Fruit fly (Drosophila melanogaster): ENCODE measurements around the gene NPFR.

The NPFR gene

DNA sequence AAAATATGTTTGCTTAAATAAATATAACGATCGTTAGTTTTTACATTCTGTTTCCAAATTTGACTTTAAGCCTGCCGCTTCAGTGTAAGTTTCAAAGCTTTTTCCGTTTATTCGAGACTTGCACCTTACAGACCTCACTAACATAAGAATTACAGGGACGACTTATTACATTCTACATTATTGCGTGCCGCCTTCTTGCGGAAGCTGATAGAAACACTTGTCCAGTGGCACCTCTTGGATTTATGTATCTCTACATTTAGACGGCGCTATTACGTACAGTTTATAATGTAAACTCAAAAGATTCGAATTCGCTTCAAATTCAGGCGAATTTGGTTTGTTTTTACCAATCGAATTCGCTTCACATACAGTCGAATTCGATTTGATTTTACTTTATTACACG lies 16.4 kb upstream of the NPFR start (continued):
- TF ChIP-seq Lim3 (GFP tag; IDR thresholded peaks at IDR 0.05) (no peak), CG10147 (GFP tag; optimal IDR thresholded peaks at IDR 0.05) (peak; percentile 23), CG10209 (GFP tag; optimal IDR thresholded peaks at IDR 0.05) (no peak), Xrp1 (GFP tag; IDR thresholded peaks at IDR 0.05) (no peak), C15 (GFP tag; IDR thresholded peaks at IDR 0.05) (no peak), CG12236 (GFP tag; optimal IDR thresholded peaks at IDR 0.05) (no peak), CG1603 (tag; optimal IDR thresholded peaks at IDR 0.05) (peak; percentile 50), CG33213 (GFP tag; optimal IDR thresholded peaks at IDR 0.05) (peak; percentile 40), Oaz (GFP tag; IDR thresholded peaks at IDR 0.05) (no peak), Myb (GFP tag; optimal IDR thresholded peaks at IDR 0.05) (peak; percentile 76), CG10267 (tag; optimal IDR thresholded peaks at IDR 0.05) (peak; percentile 7), mam (GFP tag; optimal IDR thresholded peaks at IDR 0.05) (peak; percentile 23), CG4328 (GFP tag; optimal IDR thresholded peaks at IDR 0.05) (no peak), Gsc (GFP tag; IDR thresholded peaks at IDR 0.05) (no peak), CG6765 (GFP tag; optimal IDR thresholded peaks at IDR 0.05) (no peak), CG18599 (GFP tag; optimal IDR thresholded peaks at IDR 0.05) (no peak), CG42726 (GFP tag; IDR thresholded peaks at IDR 0.05; ENCODE audit: partially characterized antibody) (peak; percentile 81), CG9215 (GFP tag; IDR thresholded peaks at IDR 0.05) (no peak), bowl (GFP tag; IDR thresholded peaks at IDR 0.05) (no peak), Mad (GFP tag; optimal IDR thresholded peaks at IDR 0.05) (no peak), Nf-YA (GFP tag; IDR thresholded peaks at IDR 0.05) (no peak), rib (GFP tag; IDR thresholded peaks at IDR 0.05) (no peak), en (GFP tag; optimal IDR thresholded peaks at IDR 0.05) (no peak), fru (optimal IDR thresholded peaks at IDR 0.05) (no peak), tna (GFP tag; IDR thresholded peaks at IDR 0.05; ENCODE audit: partially characterized antibody) (no peak), CG9817 (tag; optimal IDR thresholded peaks at IDR 0.05) (no peak), toy (GFP tag; IDR thresholded peaks at IDR 0.05) (no peak), Jarid2 (GFP tag; optimal IDR thresholded peaks at IDR 0.05) (no peak), CG14441 (GFP tag; IDR thresholded peaks at IDR 0.05) (0 out of 2 replicates have a peak, but pooled peaks have one; percentile 8), ewg (GFP tag; optimal IDR thresholded peaks at IDR 0.05) (no peak), CG12155 (GFP tag; optimal IDR thresholded peaks at IDR 0.05) (no peak), Fer2 (tag; optimal IDR thresholded peaks at IDR 0.05) (no peak), prd (optimal IDR thresholded peaks at IDR 0.05) (peak in 1 of 2 experiments; percentile 63), prd (GFP tag; IDR thresholded peaks at IDR 0.05) (no peak), CG34422 (GFP tag; IDR thresholded peaks at IDR 0.05) (no peak), CG8478 (optimal IDR thresholded peaks at IDR 0.05) (peak; percentile 84), CG14050 (GFP tag; IDR thresholded peaks at IDR 0.05) (no peak), chn (GFP tag; optimal IDR thresholded peaks at IDR 0.05) (no peak), Blimp-1 (GFP tag; optimal IDR thresholded peaks at IDR 0.05) (no peak), CG9437 (GFP tag; optimal IDR thresholded peaks at IDR 0.05) (no peak), pita (GFP tag; optimal IDR thresholded peaks at IDR 0.05) (peak; percentile 65), CG11723 (GFP tag; optimal IDR thresholded peaks at IDR 0.05) (no peak), CG1024 (GFP tag; IDR thresholded peaks at IDR 0.05) (no peak), CG1529 (GFP tag; optimal IDR thresholded peaks at IDR 0.05) (no peak), CG11085 (GFP tag; IDR thresholded peaks at IDR 0.05) (0 out of 2 replicates have a peak, but pooled peaks have one; percentile 25), ro (GFP tag; IDR thresholded peaks at IDR 0.05) (no peak), dati (GFP tag; IDR thresholded peaks at IDR 0.05) (no peak), CG18476 (GFP tag; optimal IDR thresholded peaks at IDR 0.05) (no peak), ab (GFP tag; optimal IDR thresholded peaks at IDR 0.05) (no peak), zf30C (GFP tag; optimal IDR thresholded peaks at IDR 0.05) (no peak), pfk (GFP tag; optimal IDR thresholded peaks at IDR 0.05) (no peak), CG2875 (GFP tag; optimal IDR thresholded peaks at IDR 0.05) (no peak), CG7556 (GFP tag; optimal IDR thresholded peaks at IDR 0.05) (no peak)

All from whole organism, embryonic.